Worm (Caenorhabditis elegans) whole organism, late embryonic: ENCODE data around the gene grl-7.

Source experiments
- ceh-30 ChIP-seq: fragments of 150-350 bp; optimal IDR thresholded peaks from 2 replicates; lab custom pipeline; 2014; ENCODE audit warnings: missing biosample characterization, missing genetic modification characterization
- zip-5 ChIP-seq: sonication (generic microtip); optimal IDR thresholded peaks from 2 replicates; lab custom pipeline; 2016; ENCODE audit warnings: missing genetic modification characterization, missing compliant biosample characterization

DNA sequence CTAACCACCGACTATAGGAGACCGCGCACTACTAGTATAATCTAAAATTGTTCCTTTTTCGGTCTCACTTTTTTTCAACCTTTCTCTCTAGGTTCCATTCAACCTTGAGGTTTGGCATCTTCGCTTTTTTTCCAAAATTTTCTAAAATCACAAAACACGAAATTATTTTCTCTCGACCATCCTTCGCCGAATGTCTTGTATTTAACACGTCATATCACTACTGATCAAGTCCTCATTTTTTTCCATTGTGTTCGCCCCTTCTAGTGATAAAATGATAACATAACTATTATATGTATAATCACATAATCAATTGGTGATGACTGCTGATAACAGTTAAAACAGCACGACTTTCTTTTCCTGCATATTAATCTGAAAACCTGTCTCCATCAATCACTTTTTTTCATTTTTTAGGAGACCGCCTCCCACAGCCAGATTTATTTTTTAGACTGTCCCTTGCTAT, 35.8 kb downstream of the grl-7 start, which contains the start of gene T03F7.7:
- TF ChIP-seq ceh-30 (tag; lab: Kevin White, UChicago) (no peak), zip-5 (tag; lab: Kevin White, UChicago) (no peak)
